Worm (Caenorhabditis elegans) whole organism, early embryonic: ENCODE results near the gene cyp-33C1.

Experiments used
- F13C5.2 ChIP-seq: sonication (generic microtip); optimal IDR thresholded peaks from 2 replicates; lab custom pipeline; 2017; ENCODE audit warnings: mild to moderate bottlenecking, missing genetic modification characterization, inconsistent platforms, missing compliant biosample characterization
- ama-1 ChIP-seq: fragments of 150-350 bp; optimal IDR thresholded peaks from 2 replicates; lab custom pipeline; 2014
- ceh-13 ChIP-seq: fragments of 200-800 bp; sonication (Bioruptor generic); optimal IDR thresholded peaks from 2 replicates; lab custom pipeline; 2018; ENCODE audit warnings: mild to moderate bottlenecking, missing genetic modification characterization, missing compliant biosample characterization
- flt-1 ChIP-seq: fragments of 200-800 bp; sonication (Bioruptor generic); IDR thresholded peaks from 2 replicates; pipeline ENCODE4 v1.3.6; 2022; ENCODE audit warnings: missing genetic modification characterization, missing compliant biosample characterization
- hmbx-1 ChIP-seq: sonication (generic microtip); optimal IDR thresholded peaks from 2 replicates; lab custom pipeline; 2016; ENCODE audit warnings: mild to moderate bottlenecking, missing genetic modification characterization, missing compliant biosample characterization

DNA sequence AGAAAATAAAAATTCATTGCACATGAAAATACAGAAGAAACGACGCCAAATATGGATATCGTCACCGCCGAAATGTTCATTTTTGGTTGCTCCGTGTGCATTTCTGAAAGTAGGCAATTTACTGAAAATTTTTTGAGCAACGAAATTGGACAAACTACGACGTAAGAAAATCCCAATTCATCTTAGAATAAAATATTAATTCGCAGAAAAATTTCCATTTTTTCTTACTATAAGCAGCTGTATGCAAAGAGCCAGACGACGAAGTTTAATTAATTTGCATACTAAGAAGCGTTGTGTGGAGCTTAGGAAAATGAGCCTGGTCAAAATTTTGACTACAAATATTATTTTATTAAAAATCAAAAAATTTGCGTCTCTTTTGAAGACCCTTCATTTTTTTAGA, 12.6 kb upstream of the cyp-33C1 start, which contains the start of gene srbc-19:
- TF ChIP-seq ama-1 (no peak), hmbx-1 (tag; lab: Kevin White, UChicago) (no peak), flt-1 (GFP tag; lab: Robert Waterston, UW) (no peak), ceh-13 (GFP tag; lab: Kevin White, UChicago) (no peak), F13C5.2 (no peak)
